Fruit fly (Drosophila melanogaster) whole organism, wandering third instar larva: ENCODE data around the gene GABA-B-R1.

Experiments used
- Abd-B ChIP-seq: fragments of >200 bp; optimal IDR thresholded peaks from 2 replicates; lab custom pipeline; 2017; ENCODE audit warnings: missing biosample characterization, missing genetic modification characterization
- OdsH ChIP-seq: fragments of 200-800 bp; sonication (Bioruptor generic); optimal IDR thresholded peaks from 2 replicates; lab custom pipeline; 2016; ENCODE audit warnings: missing biosample characterization, mild to moderate bottlenecking, missing genetic modification characterization
- dmrt93B ChIP-seq: fragments of 200-800 bp; sonication (Bioruptor generic); optimal IDR thresholded peaks from 2 replicates; lab custom pipeline; 2018; ENCODE audit warnings: missing biosample characterization, mild to moderate bottlenecking, missing genetic modification characterization
- fru ChIP-seq: fragments of 200-800 bp; sonication (Bioruptor generic); optimal IDR thresholded peaks from 3 replicates; lab custom pipeline; 2016; ENCODE audit warnings: missing biosample characterization, mild to moderate bottlenecking, missing genetic modification characterization
- h ChIP-seq: fragments of 200-800 bp; sonication (Bioruptor generic); optimal IDR thresholded peaks from 3 replicates; lab custom pipeline; 2016; ENCODE audit warnings: missing biosample characterization, mild to moderate bottlenecking, missing genetic modification characterization
- pan ChIP-seq: fragments of >200 bp; optimal IDR thresholded peaks from 2 replicates; lab custom pipeline; 2017
- psq ChIP-seq: fragments of 200-800 bp; sonication (Bioruptor generic); optimal IDR thresholded peaks from 3 replicates; lab custom pipeline; 2017; ENCODE audit warnings: missing biosample characterization, mild to moderate bottlenecking, missing genetic modification characterization, moderate library complexity
- usp ChIP-seq: fragments of >200 bp; optimal IDR thresholded peaks from 2 replicates; lab custom pipeline; 2017; ENCODE audit warnings: missing biosample characterization, missing genetic modification characterization

dm6 chr2L:15039309-15039772 lies 23.2 kb downstream of the GABA-B-R1 start:
- peak; percentile 48 for TF ChIP-seq h (GFP tag; lab: Kevin White, UChicago)
- no peak for TF ChIP-seq OdsH
- peak; percentile 6 for TF ChIP-seq psq
- no peak for TF ChIP-seq pan (lab: Kevin White, UChicago)
- no peak for TF ChIP-seq dmrt93B (GFP tag; lab: Kevin White, UChicago)
- TF ChIP-seq usp (GFP tag; lab: Kevin White, UChicago), result no peak
- no peak for TF ChIP-seq fru (GFP tag; lab: Kevin White, UChicago)
- no peak for TF ChIP-seq Abd-B (GFP tag; lab: Kevin White, UChicago)
